Worm (Caenorhabditis elegans): Measurements from ENCODE around the gene zyg-12.

Gene zyg-12

DNA sequence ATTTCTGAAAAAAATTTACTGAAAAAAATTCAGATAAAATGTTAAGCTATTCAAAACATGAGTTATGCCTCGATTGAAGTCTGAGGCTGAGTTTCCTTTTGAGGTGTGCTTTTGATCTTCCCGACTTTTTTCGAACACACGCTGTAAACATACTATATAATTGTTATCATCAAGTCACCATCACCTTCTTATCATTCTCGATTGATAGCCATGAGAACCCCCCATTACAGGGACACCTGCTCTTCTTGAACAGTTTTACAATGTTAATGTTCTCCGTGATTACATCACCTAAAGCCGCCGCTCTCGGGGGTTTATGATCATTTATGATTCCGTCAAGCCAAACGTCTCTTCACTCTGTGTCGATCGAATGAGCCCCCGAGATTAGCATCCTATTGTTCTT lies 34.5 kb downstream of the zyg-12 start:
- TF ChIP-seq ztf-23 (GFP tag; IDR thresholded peaks at IDR 0.05) = no peak
- TF ChIP-seq flt-1 (GFP tag; IDR thresholded peaks at IDR 0.05) = no peak
- TF ChIP-seq tab-1 (GFP tag; IDR thresholded peaks at IDR 0.05) = no peak
- TF ChIP-seq med-1 (GFP tag; optimal IDR thresholded peaks at IDR 0.05; ENCODE audit: insufficient read depth) = no peak
- no peak for TF ChIP-seq cog-1 (tag; optimal IDR thresholded peaks at IDR 0.05)
- no peak for TF ChIP-seq klf-2 (GFP tag; conservative IDR thresholded peaks at IDR 0.05)
- TF ChIP-seq ref-1 (GFP tag; conservative IDR thresholded peaks at IDR 0.05) = no peak
- TF ChIP-seq ztf-29 (GFP tag; IDR thresholded peaks at IDR 0.05) = no peak
- TF ChIP-seq T22C8.4 (GFP tag; IDR thresholded peaks at IDR 0.05) = no peak

DNA sequence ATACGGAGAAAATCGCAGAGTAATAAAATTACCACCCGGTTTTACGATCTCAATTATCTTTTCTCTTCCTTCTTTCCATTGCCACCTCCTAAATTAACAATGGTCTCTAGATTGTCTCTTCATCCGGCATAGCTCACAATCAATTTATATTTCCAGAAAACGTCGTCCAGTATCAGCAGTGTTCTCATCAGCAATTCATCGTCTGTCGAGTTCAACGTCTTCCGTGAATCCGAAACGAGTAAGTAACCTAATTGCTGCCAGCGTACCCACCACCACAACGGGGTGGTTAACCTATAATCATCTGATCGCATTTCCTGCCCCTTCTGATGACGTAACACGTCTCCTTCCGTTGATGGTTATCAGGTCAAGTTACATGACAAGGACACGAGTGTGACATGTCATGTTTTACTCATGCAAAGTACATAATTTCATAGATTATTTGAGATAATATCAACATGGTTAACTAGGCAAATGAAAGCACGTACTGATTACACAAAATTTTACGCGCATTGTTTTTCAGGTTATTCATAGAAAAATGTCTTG lies 36.3 kb downstream of the zyg-12 start:
- TF ChIP-seq ztf-29 (GFP tag; IDR thresholded peaks at IDR 0.05) (no peak), flt-1 (GFP tag; IDR thresholded peaks at IDR 0.05) (no peak), klf-2 (GFP tag; conservative IDR thresholded peaks at IDR 0.05) (no peak), T22C8.4 (GFP tag; IDR thresholded peaks at IDR 0.05) (no peak), tab-1 (GFP tag; IDR thresholded peaks at IDR 0.05) (no peak)

DNA sequence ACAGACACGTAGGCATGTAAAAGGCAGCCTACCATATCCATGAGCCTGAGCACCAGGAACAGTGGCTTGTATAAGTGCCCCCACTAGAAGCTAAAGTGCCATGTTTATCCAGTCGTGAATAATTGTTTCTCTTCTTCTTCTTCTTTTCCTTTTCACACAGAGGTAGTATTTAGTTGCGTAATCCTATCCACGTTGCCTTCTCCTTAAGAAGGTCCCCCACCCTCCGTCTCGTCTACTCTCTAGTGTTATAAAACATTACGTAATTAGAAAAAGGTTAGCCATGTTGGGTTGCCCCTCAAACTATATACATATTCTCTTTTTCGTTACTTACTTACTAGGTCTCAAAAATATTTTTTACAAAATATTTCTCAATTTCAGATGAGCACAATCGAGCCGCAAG lies 37.0 kb downstream of the zyg-12 start:
- TF ChIP-seq ztf-23 (GFP tag; IDR thresholded peaks at IDR 0.05) = no peak
- no peak for TF ChIP-seq klf-2 (GFP tag; conservative IDR thresholded peaks at IDR 0.05)
- TF ChIP-seq med-1 (GFP tag; optimal IDR thresholded peaks at IDR 0.05; ENCODE audit: insufficient read depth) = no peak
- no peak for TF ChIP-seq ref-1 (GFP tag; conservative IDR thresholded peaks at IDR 0.05)
- no peak for TF ChIP-seq ztf-29 (GFP tag; IDR thresholded peaks at IDR 0.05)
- no peak for TF ChIP-seq cog-1 (tag; optimal IDR thresholded peaks at IDR 0.05)
- no peak for TF ChIP-seq tab-1 (GFP tag; IDR thresholded peaks at IDR 0.05)
- TF ChIP-seq T22C8.4 (GFP tag; IDR thresholded peaks at IDR 0.05) = no peak
- no peak for TF ChIP-seq flt-1 (GFP tag; IDR thresholded peaks at IDR 0.05)

DNA sequence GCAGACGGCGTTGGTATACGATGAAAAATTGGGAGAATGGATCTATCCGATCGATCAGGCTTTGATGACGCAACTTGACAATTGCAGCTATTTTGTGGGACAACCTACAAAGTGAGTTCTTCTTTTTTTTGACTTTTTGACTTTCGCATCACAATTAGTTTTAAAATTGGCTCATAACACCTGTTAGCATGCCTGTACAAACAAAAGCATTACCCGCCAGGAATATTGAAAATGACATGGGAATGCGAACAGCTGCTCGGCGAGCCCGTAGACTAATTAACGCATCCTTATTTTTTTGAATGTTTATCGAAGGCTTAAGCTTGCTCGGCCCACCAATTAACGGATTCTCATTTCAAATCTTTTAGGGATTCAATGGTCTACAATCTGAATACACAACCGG lies 37.6 kb downstream of the zyg-12 start:
- TF ChIP-seq ref-1 (GFP tag; conservative IDR thresholded peaks at IDR 0.05) (no peak), ztf-29 (GFP tag; IDR thresholded peaks at IDR 0.05) (no peak), med-1 (GFP tag; optimal IDR thresholded peaks at IDR 0.05; ENCODE audit: insufficient read depth) (no peak), klf-2 (GFP tag; conservative IDR thresholded peaks at IDR 0.05) (no peak), T22C8.4 (GFP tag; IDR thresholded peaks at IDR 0.05) (no peak), tab-1 (GFP tag; IDR thresholded peaks at IDR 0.05) (no peak), flt-1 (GFP tag; IDR thresholded peaks at IDR 0.05) (no peak), ztf-23 (GFP tag; IDR thresholded peaks at IDR 0.05) (no peak), cog-1 (tag; optimal IDR thresholded peaks at IDR 0.05) (no peak)

DNA sequence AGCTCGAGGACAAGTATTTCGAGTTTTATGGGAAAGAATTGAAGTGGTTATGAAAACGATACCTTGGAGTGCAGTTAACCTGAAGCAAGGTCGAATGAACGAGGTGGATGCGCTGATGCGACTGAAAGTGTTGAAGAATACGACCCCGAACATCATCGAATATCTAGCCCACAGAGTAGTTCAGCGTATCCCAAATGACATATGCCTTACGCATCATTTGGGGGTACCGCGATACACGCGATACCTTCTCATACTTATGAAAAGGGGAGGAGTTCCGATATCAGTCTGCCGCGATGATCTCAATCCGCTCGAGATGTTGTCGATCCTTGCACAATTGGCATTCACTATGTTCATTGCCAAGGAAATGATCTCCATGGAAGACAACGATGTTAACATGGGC lies 40.1 kb downstream of the zyg-12 start, which contains the start of gene T27F7.12:
Gene T27F7.12, plus strand, starts transcription at position 301 of the 400 bp plus-strand sequence.
- TF ChIP-seq tab-1 (GFP tag; IDR thresholded peaks at IDR 0.05) = no peak
- TF ChIP-seq flt-1 (GFP tag; IDR thresholded peaks at IDR 0.05) = no peak
- no peak for TF ChIP-seq ztf-23 (GFP tag; IDR thresholded peaks at IDR 0.05)
- TF ChIP-seq med-1 (GFP tag; optimal IDR thresholded peaks at IDR 0.05; ENCODE audit: insufficient read depth) = no peak
- no peak for TF ChIP-seq cog-1 (tag; optimal IDR thresholded peaks at IDR 0.05)
- no peak for TF ChIP-seq ref-1 (GFP tag; conservative IDR thresholded peaks at IDR 0.05)
- no peak for TF ChIP-seq ztf-29 (GFP tag; IDR thresholded peaks at IDR 0.05)
- TF ChIP-seq klf-2 (GFP tag; conservative IDR thresholded peaks at IDR 0.05) = no peak
- TF ChIP-seq T22C8.4 (GFP tag; IDR thresholded peaks at IDR 0.05) = no peak

DNA sequence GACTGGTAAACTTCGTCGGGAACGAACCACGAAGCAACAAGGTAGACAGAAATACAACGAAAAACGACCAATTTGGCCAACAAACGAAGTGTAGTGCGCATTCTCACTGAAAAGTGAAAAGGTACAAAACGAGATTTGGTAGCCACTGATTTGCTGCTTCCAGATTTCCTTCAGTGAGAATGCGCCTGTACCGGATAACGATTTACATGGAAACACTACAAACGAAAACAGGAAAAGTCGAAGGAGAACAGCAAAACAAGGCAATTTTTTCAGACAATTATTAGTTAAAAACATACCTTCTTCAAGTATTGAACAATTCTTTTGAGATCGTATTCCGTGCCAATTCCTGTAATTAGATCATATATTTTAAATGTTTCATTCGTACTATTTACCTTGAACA lies 43.3 kb downstream of the zyg-12 start, which contains the start of gene pigb-1:
Gene pigb-1, minus strand, starts transcription at position 101 of the 400 bp plus-strand sequence.
- TF ChIP-seq ztf-23 (GFP tag; IDR thresholded peaks at IDR 0.05) = no peak
- TF ChIP-seq cog-1 (tag; optimal IDR thresholded peaks at IDR 0.05) = no peak
- TF ChIP-seq flt-1 (GFP tag; IDR thresholded peaks at IDR 0.05) = no peak
- TF ChIP-seq med-1 (GFP tag; optimal IDR thresholded peaks at IDR 0.05; ENCODE audit: insufficient read depth) = no peak
- TF ChIP-seq T22C8.4 (GFP tag; IDR thresholded peaks at IDR 0.05) = no peak
- TF ChIP-seq tab-1 (GFP tag; IDR thresholded peaks at IDR 0.05) = no peak
- no peak for TF ChIP-seq ref-1 (GFP tag; conservative IDR thresholded peaks at IDR 0.05)
- no peak for TF ChIP-seq klf-2 (GFP tag; conservative IDR thresholded peaks at IDR 0.05)
- no peak for TF ChIP-seq ztf-29 (GFP tag; IDR thresholded peaks at IDR 0.05)

DNA sequence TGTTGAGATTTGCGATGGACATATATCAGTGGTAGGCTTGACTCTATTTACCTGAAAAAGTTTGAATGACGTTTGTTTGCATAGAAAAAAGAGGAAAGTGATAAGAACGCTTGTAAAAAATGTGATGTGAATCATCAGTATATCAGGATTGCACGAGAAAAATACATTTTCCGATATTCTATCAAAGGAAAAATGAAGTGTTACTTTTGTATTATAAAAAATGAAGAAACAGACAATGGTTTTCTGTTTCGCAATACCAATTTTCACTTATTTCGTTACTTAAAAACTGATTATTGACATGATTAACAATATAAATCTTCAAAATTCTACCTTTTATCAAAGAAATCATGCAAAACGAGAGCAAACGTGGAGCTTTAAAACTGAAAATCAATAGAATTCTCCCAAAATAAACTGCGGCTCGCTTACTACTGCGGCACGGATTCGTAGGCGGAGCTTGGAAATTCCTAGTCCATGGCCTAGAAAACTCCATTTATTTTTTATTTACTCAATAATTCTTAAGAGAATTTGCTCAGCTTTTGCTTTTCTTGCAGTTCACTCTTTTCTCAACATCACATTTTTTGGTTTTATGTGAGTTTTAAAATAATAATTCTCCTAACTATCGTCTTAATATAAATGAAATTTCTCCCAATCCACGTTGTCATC lies 44.0 kb downstream of the zyg-12 start, which contains the start of the genes eif-1 and vps-24:
Gene eif-1, minus strand, starts transcription at position 51 of the 663 bp plus-strand sequence.
Gene vps-24, plus strand, starts transcription at position 469 of the 663 bp plus-strand sequence.
- no peak for TF ChIP-seq tab-1 (GFP tag; IDR thresholded peaks at IDR 0.05)
- no peak for TF ChIP-seq med-1 (GFP tag; optimal IDR thresholded peaks at IDR 0.05; ENCODE audit: insufficient read depth)

DNA sequence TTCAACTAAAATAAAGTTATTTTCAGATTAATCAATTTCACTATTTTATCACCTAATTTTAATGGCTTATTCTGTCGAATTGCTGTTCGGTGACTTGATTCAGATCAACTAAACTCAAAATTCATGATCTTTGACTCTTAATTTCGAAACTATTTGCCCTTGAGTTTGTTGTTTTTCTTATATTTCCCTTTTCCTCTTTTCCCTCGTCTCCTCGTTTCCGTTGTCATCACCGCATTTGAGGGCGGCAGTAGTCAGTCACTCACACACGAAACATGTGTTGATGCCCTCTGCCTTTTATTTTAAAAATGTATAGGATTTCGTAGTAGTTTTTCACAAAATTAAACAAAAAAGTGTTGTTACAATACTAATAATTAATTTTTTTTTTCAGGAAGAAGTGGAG lies 45.2 kb downstream of the zyg-12 start, which contains the start of gene rnh-1.0:
Gene rnh-1.0, plus strand, starts transcription at position 389 of the 400 bp plus-strand sequence.
- TF ChIP-seq klf-2 (GFP tag; conservative IDR thresholded peaks at IDR 0.05) = no peak
- TF ChIP-seq ztf-29 (GFP tag; IDR thresholded peaks at IDR 0.05) = no peak
- TF ChIP-seq tab-1 (GFP tag; IDR thresholded peaks at IDR 0.05) = no peak
- TF ChIP-seq med-1 (GFP tag; optimal IDR thresholded peaks at IDR 0.05; ENCODE audit: insufficient read depth) = no peak
- no peak for TF ChIP-seq ztf-23 (GFP tag; IDR thresholded peaks at IDR 0.05)
- no peak for TF ChIP-seq cog-1 (tag; optimal IDR thresholded peaks at IDR 0.05)
- no peak for TF ChIP-seq ref-1 (GFP tag; conservative IDR thresholded peaks at IDR 0.05)
- TF ChIP-seq flt-1 (GFP tag; IDR thresholded peaks at IDR 0.05) = no peak
- no peak for TF ChIP-seq T22C8.4 (GFP tag; IDR thresholded peaks at IDR 0.05)

DNA sequence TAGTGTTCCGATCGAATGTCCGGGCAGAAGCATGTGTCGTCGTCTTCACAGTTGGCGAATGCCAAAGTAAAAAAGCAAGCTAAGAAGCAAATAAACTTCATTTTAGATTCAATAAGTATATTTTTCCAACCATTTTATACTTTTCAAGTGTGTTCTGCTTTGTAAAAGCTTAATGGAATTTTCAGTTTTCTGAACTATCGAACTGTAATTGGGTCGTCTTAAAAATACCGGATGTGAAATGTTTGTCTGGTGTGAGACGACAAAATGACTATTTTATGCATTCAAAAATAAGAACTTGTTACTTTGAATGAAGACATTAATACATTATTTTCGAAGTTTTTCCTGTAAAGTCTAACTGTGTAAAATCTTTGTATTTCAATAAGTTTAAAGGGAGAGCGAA lies 49.0 kb downstream of the zyg-12 start, which contains the start of gene F59A6.11:
Gene F59A6.11, minus strand, starts transcription at position 101 of the 400 bp plus-strand sequence.
- TF ChIP-seq cog-1 (tag; optimal IDR thresholded peaks at IDR 0.05) (no peak), ztf-29 (GFP tag; IDR thresholded peaks at IDR 0.05) (no peak), T22C8.4 (GFP tag; IDR thresholded peaks at IDR 0.05) (no peak), klf-2 (GFP tag; conservative IDR thresholded peaks at IDR 0.05) (no peak), ref-1 (GFP tag; conservative IDR thresholded peaks at IDR 0.05) (no peak), flt-1 (GFP tag; IDR thresholded peaks at IDR 0.05) (no peak), med-1 (GFP tag; optimal IDR thresholded peaks at IDR 0.05; ENCODE audit: insufficient read depth) (no peak), ztf-23 (GFP tag; IDR thresholded peaks at IDR 0.05) (no peak), tab-1 (GFP tag; IDR thresholded peaks at IDR 0.05) (no peak)

Data from whole organism, midembryonic.